Fruit fly (Drosophila melanogaster) whole organism, prepupa: ENCODE data around the gene HP5.

Experiments
- Blimp-1 ChIP-seq: fragments of 200-800 bp; sonication (Bioruptor generic); optimal IDR thresholded peaks from 3 replicates; lab custom pipeline; 2017; ENCODE audit warnings: missing biosample characterization, missing genetic modification characterization, mild to moderate bottlenecking, moderate library complexity, missing genetic modification reagents
- CG16779 ChIP-seq: fragments of 200-800 bp; sonication (Bioruptor generic); optimal IDR thresholded peaks from 3 replicates; lab custom pipeline; 2017; ENCODE audit warnings: missing biosample characterization, mild to moderate bottlenecking, missing genetic modification characterization
- Hr39 ChIP-seq: fragments of 200-800 bp; sonication (Bioruptor generic); optimal IDR thresholded peaks from 2 replicates; lab custom pipeline; 2016; ENCODE audit warnings: missing biosample characterization, missing genetic modification characterization
- Smox ChIP-seq: fragments of 200-800 bp; sonication (Bioruptor generic); optimal IDR thresholded peaks from 3 replicates; lab custom pipeline; 2016; ENCODE audit warnings: missing biosample characterization, missing genetic modification characterization
- eg ChIP-seq: fragments of 200-800 bp; sonication (Bioruptor generic); IDR thresholded peaks from 3 replicates; pipeline ENCODE4 v1.3.6; 2022; ENCODE audit warnings: missing biosample characterization, missing genetic modification characterization
- pdm3 ChIP-seq: fragments of 200-800 bp; sonication (Bioruptor generic); optimal IDR thresholded peaks from 3 replicates; lab custom pipeline; 2016; ENCODE audit warnings: missing biosample characterization, missing genetic modification characterization

- TF ChIP-seq Hr39, result no peak
- TF ChIP-seq Blimp-1 (GFP tag; lab: Kevin White, UChicago), result no peak
- no peak for TF ChIP-seq CG16779 (tag; lab: Kevin White, UChicago)
- TF ChIP-seq Smox (GFP tag; lab: Kevin White, UChicago), result no peak
- TF ChIP-seq pdm3 (GFP tag; lab: Kevin White, UChicago), result no peak
- TF ChIP-seq eg (GFP tag; lab: Robert Waterston, UW), result no peak
These were observed 32.5 kb upstream of the HP5 start for dm6 chrX:11422071-11422470.
